Fruit fly (Drosophila melanogaster) whole organism, embryonic: ENCODE data around the gene ClpX.

Source experiments
- Ada2b ChIP-seq: fragments of 200-800 bp; sonication (Bioruptor generic); IDR thresholded peaks from 2 replicates; pipeline ENCODE4 v1.3.6; 2022; ENCODE audit warnings: missing biosample characterization, missing genetic modification characterization
- Asciz ChIP-seq: fragments of 200-800 bp; sonication (Bioruptor generic); optimal IDR thresholded peaks from 2 replicates; lab custom pipeline; 2017; ENCODE audit warnings: missing biosample characterization, mild to moderate bottlenecking, missing genetic modification characterization, missing genetic modification reagents
- Bdp1 ChIP-seq: fragments of 200-800 bp; sonication (Bioruptor generic); optimal IDR thresholded peaks from 3 replicates; lab custom pipeline; 2016; ENCODE audit warnings: missing biosample characterization, missing genetic modification characterization
- CG11093 ChIP-seq: fragments of 200-800 bp; sonication (Bioruptor generic); IDR thresholded peaks from 3 replicates; pipeline ENCODE4 v1.3.6; 2022; ENCODE audit warnings: missing biosample characterization, missing genetic modification characterization
- CG11398 ChIP-seq: fragments of 200-800 bp; sonication (Bioruptor generic); optimal IDR thresholded peaks from 2 replicates; lab custom pipeline; 2016; ENCODE audit warnings: missing biosample characterization, missing genetic modification characterization
- CG13296 ChIP-seq: fragments of 200-800 bp; sonication (Bioruptor generic); optimal IDR thresholded peaks from 3 replicates; lab custom pipeline; 2018; ENCODE audit warnings: missing biosample characterization, mild to moderate bottlenecking, missing genetic modification characterization
- CG13624 ChIP-seq: fragments of 200-800 bp; sonication (Bioruptor generic); optimal IDR thresholded peaks from 2 replicates; lab custom pipeline; 2016; ENCODE audit warnings: missing biosample characterization, missing genetic modification characterization
- CG13775 ChIP-seq: fragments of 200-800 bp; sonication (Bioruptor generic); optimal IDR thresholded peaks from 3 replicates; lab custom pipeline; 2017; ENCODE audit warnings: missing biosample characterization, mild to moderate bottlenecking, missing genetic modification characterization
- CG14965 ChIP-seq: fragments of 200-800 bp; sonication (Bioruptor generic); optimal IDR thresholded peaks from 2 replicates; lab custom pipeline; 2016; ENCODE audit warnings: missing biosample characterization, missing genetic modification characterization, borderline replicate concordance
- CG16815 ChIP-seq: fragments of 200-800 bp; sonication (Bioruptor generic); optimal IDR thresholded peaks from 3 replicates; lab custom pipeline; 2017; ENCODE audit warnings: missing biosample characterization, mild to moderate bottlenecking, missing genetic modification characterization
- CG18599 ChIP-seq: fragments of 200-800 bp; sonication (Bioruptor generic); optimal IDR thresholded peaks from 3 replicates; lab custom pipeline; 2017; ENCODE audit warnings: missing biosample characterization, missing genetic modification characterization, mild to moderate bottlenecking, moderate library complexity, missing genetic modification reagents
- CG2120 ChIP-seq: fragments of 200-800 bp; sonication (Bioruptor generic); optimal IDR thresholded peaks from 3 replicates; lab custom pipeline; 2016; ENCODE audit warnings: missing biosample characterization, missing genetic modification characterization
- CG2199 ChIP-seq: fragments of 200-800 bp; sonication (Bioruptor generic); IDR thresholded peaks from 3 replicates; pipeline ENCODE4 v1.3.6; 2022; ENCODE audit warnings: missing biosample characterization, missing genetic modification characterization
- CG31388 ChIP-seq: fragments of 200-800 bp; sonication (Bioruptor generic); optimal IDR thresholded peaks from 2 replicates; lab custom pipeline; 2016; ENCODE audit warnings: missing biosample characterization, missing genetic modification characterization
- CG3407 ChIP-seq: fragments of 200-800 bp; sonication (Bioruptor generic); optimal IDR thresholded peaks from 2 replicates; lab custom pipeline; 2018; ENCODE audit warnings: missing biosample characterization, mild to moderate bottlenecking, missing genetic modification characterization
- CG3726 ChIP-seq: fragments of 200-800 bp; sonication (Bioruptor generic); IDR thresholded peaks from 3 replicates; pipeline ENCODE4, ENCODE4 v1.3.6; 2022; ENCODE audit warnings: missing biosample characterization, missing genetic modification characterization
- CG42726 ChIP-seq: fragments of 200-800 bp; sonication (Bioruptor generic); IDR thresholded peaks from 2 replicates; pipeline ENCODE4 v1.3.6; 2022; ENCODE audit warnings: missing biosample characterization, missing genetic modification characterization; ENCODE audit not compliant: partially characterized antibody
- CG43689 ChIP-seq: fragments of 200-800 bp; sonication (Bioruptor generic); IDR thresholded peaks from 2 replicates; pipeline ENCODE4 v1.3.6; 2022; ENCODE audit warnings: missing biosample characterization, missing genetic modification characterization
- CG6791 ChIP-seq: fragments of 200-800 bp; sonication (Bioruptor generic); IDR thresholded peaks from 3 replicates; pipeline ENCODE4 v1.3.6; 2022; ENCODE audit warnings: missing biosample characterization, missing genetic modification characterization; ENCODE audit not compliant: partially characterized antibody
- CG9609 ChIP-seq: fragments of 200-800 bp; sonication (Bioruptor generic); optimal IDR thresholded peaks from 3 replicates; lab custom pipeline; 2016; ENCODE audit warnings: missing biosample characterization, missing genetic modification characterization
- D ChIP-seq, 2 experiments: fragments of 200-800 bp in 1 of 2; fragments of >200 bp in 1 of 2; sonication (Bioruptor generic) in 1 of 2; optimal IDR thresholded peaks; 2 replicates in 1 of 2; 3 replicates in 1 of 2; lab custom pipeline; 2017; ENCODE audit warnings: mild to moderate bottlenecking in 1 of 2, missing biosample characterization in 1 of 2, missing genetic modification characterization in 1 of 2, missing genetic modification reagents in 1 of 2
- D19A ChIP-seq: fragments of 200-800 bp; optimal IDR thresholded peaks from 3 replicates; lab custom pipeline; 2019; ENCODE audit warnings: missing biosample characterization, mild to moderate bottlenecking, missing genetic modification characterization, moderate library complexity
- Dfd ChIP-seq, 2 experiments: fragments of >200 bp; optimal IDR thresholded peaks; 2 replicates each; lab custom pipeline; 2017; ENCODE audit warnings: missing biosample characterization in 2 of 2, missing genetic modification characterization in 2 of 2
- HLHmδ ChIP-seq: fragments of 200-800 bp; sonication (Bioruptor generic); optimal IDR thresholded peaks from 2 replicates; lab custom pipeline; 2018; ENCODE audit warnings: missing biosample characterization, mild to moderate bottlenecking, missing genetic modification characterization, moderate library complexity
- HmgD ChIP-seq: fragments of 200-800 bp; sonication (Bioruptor generic); optimal IDR thresholded peaks from 3 replicates; lab custom pipeline; 2016; ENCODE audit warnings: missing biosample characterization, missing genetic modification characterization
- Hsf ChIP-seq: fragments of 200-800 bp; sonication (Bioruptor generic); optimal IDR thresholded peaks from 3 replicates; lab custom pipeline; 2016; ENCODE audit warnings: missing biosample characterization, missing genetic modification characterization
- Med ChIP-seq: fragments of 200-800 bp; sonication (Bioruptor generic); peaks from one replicate; lab custom pipeline; 2016; ENCODE audit warnings: missing biosample characterization, missing genetic modification characterization, mild to moderate bottlenecking, inconsistent platforms, moderate library complexity
- Side ChIP-seq: fragments of 200-800 bp; sonication (Bioruptor generic); optimal IDR thresholded peaks from 2 replicates; lab custom pipeline; 2016; ENCODE audit warnings: missing biosample characterization, missing genetic modification characterization
- Sin3A ChIP-seq: fragments of >200 bp; optimal IDR thresholded peaks from 2 replicates; lab custom pipeline; 2018
- TFAM ChIP-seq: fragments of 200-800 bp; sonication (Bioruptor generic); optimal IDR thresholded peaks from 2 replicates; lab custom pipeline; 2017; ENCODE audit warnings: missing biosample characterization, missing genetic modification characterization, inconsistent platforms
- Xrp1 ChIP-seq: fragments of 200-800 bp; sonication (Bioruptor generic); IDR thresholded peaks from 2 replicates; pipeline ENCODE4 v1.3.6; 2022; ENCODE audit warnings: missing biosample characterization, missing genetic modification characterization
- chinmo ChIP-seq: fragments of 200-800 bp; sonication (Bioruptor generic); IDR thresholded peaks from 4 replicates; pipeline ENCODE4 v1.3.6; 2022; ENCODE audit warnings: missing biosample characterization, missing genetic modification characterization; ENCODE audit not compliant: partially characterized antibody
- chm ChIP-seq: fragments of 200-800 bp; sonication (Bioruptor generic); IDR thresholded peaks from 2 replicates; pipeline ENCODE4 v1.3.6; 2022; ENCODE audit warnings: missing biosample characterization, missing genetic modification characterization
- ci ChIP-seq: fragments of 200-800 bp; sonication (Bioruptor generic); IDR thresholded peaks from 3 replicates; pipeline ENCODE4 v1.3.6; 2022; ENCODE audit warnings: missing biosample characterization, missing genetic modification characterization
- crol ChIP-seq: fragments of 200-800 bp; sonication (Bioruptor generic); IDR thresholded peaks from 2 replicates; pipeline ENCODE4 v1.3.6; 2022; ENCODE audit warnings: missing biosample characterization, missing genetic modification characterization
- dmrt99B ChIP-seq: fragments of 200-800 bp; sonication (Bioruptor generic); optimal IDR thresholded peaks from 2 replicates; lab custom pipeline; 2018; ENCODE audit warnings: missing biosample characterization, mild to moderate bottlenecking, missing genetic modification characterization, moderate library complexity
- fd102C ChIP-seq: fragments of 200-800 bp; sonication (Bioruptor generic); optimal IDR thresholded peaks from 2 replicates; lab custom pipeline; 2018; ENCODE audit warnings: missing biosample characterization, mild to moderate bottlenecking, missing genetic modification characterization, moderate library complexity
- fu2 ChIP-seq: fragments of 200-800 bp; sonication (Bioruptor generic); optimal IDR thresholded peaks from 2 replicates; lab custom pipeline; 2016; ENCODE audit warnings: missing biosample characterization, missing genetic modification characterization
- grn ChIP-seq: fragments of 200-800 bp; sonication (Bioruptor generic); optimal IDR thresholded peaks from 3 replicates; lab custom pipeline; 2017; ENCODE audit warnings: missing biosample characterization, missing genetic modification characterization
- gro ChIP-seq: fragments of 200-800 bp; sonication (Bioruptor generic); optimal IDR thresholded peaks from 2 replicates; lab custom pipeline; 2016; ENCODE audit warnings: missing biosample characterization, missing genetic modification characterization
- gsb ChIP-seq: fragments of 200-800 bp; sonication (Bioruptor generic); IDR thresholded peaks from 2 replicates; pipeline ENCODE4 v1.3.6; 2022; ENCODE audit warnings: missing biosample characterization, missing genetic modification characterization
- lov ChIP-seq, 2 experiments: fragments of 200-800 bp in 1 of 2; fragments of >200 bp in 1 of 2; sonication (Bioruptor generic) in 1 of 2; IDR thresholded peaks in 1 of 2; optimal IDR thresholded peaks in 1 of 2; 2 replicates in 1 of 2; 3 replicates in 1 of 2; pipeline versions ENCODE4 v1.3.6 to Lab custom; 2017 to 2022; ENCODE audit warnings: missing biosample characterization in 1 of 2, missing genetic modification characterization in 1 of 2
- mirr ChIP-seq: fragments of 200-800 bp; sonication (Bioruptor generic); optimal IDR thresholded peaks from 3 replicates; lab custom pipeline; 2018; ENCODE audit warnings: missing biosample characterization, mild to moderate bottlenecking, missing genetic modification characterization
- odd ChIP-seq: fragments of 200-800 bp; sonication (Bioruptor generic); optimal IDR thresholded peaks from 2 replicates; lab custom pipeline; 2017; ENCODE audit warnings: missing biosample characterization, mild to moderate bottlenecking, missing genetic modification characterization
- org-1 ChIP-seq: fragments of 200-800 bp; sonication (Bioruptor generic); optimal IDR thresholded peaks from 2 replicates; lab custom pipeline; 2017; ENCODE audit warnings: missing biosample characterization, missing genetic modification characterization
- otp ChIP-seq: fragments of 200-800 bp; sonication (Bioruptor generic); IDR thresholded peaks from 3 replicates; pipeline ENCODE4, ENCODE4 v1.3.6; 2022; ENCODE audit warnings: missing biosample characterization, missing genetic modification characterization
- row ChIP-seq: fragments of 200-800 bp; sonication (Bioruptor generic); IDR thresholded peaks from 3 replicates; pipeline ENCODE4 v1.3.6; 2022; ENCODE audit warnings: missing biosample characterization, missing genetic modification characterization
- ttk ChIP-seq: fragments of 200-800 bp; sonication (Bioruptor generic); IDR thresholded peaks from 2 replicates; pipeline ENCODE4 v2.1.2; 2022; ENCODE audit warnings: missing biosample characterization, missing genetic modification characterization
- vnd ChIP-seq: fragments of 200-800 bp; sonication (Bioruptor generic); IDR thresholded peaks from 3 replicates; pipeline ENCODE4 v1.3.6; 2022; ENCODE audit warnings: missing biosample characterization, missing genetic modification characterization; ENCODE audit not compliant: partially characterized antibody

Gene ClpX

dm6 chr3R:19858017-19858659 lies 45.4 kb downstream of the ClpX start (continued):
- no peak for TF ChIP-seq row
- TF ChIP-seq Side: peak; percentile 43
- TF ChIP-seq CG42726: no peak
- TF ChIP-seq gsb (GFP tag; lab: Robert Waterston, UW): no peak
- no peak for TF ChIP-seq Bdp1 (GFP tag; lab: Kevin White, UChicago)
- no peak for TF ChIP-seq Dfd (GFP tag; optimal IDR thresholded peaks at IDR 0.05; lab: Kevin White, UChicago)
- peak; percentile 92 for TF ChIP-seq Med (GFP tag; lab: Kevin White, UChicago)
- peak; percentile 81 for TF ChIP-seq CG18599
- no peak for TF ChIP-seq lov (optimal IDR thresholded peaks at IDR 0.05; lab: Kevin White, UChicago)
- TF ChIP-seq lov (GFP tag; IDR thresholded peaks at IDR 0.05; lab: Robert Waterston, UW): 0 out of 3 replicates have a peak, but pooled peaks have one; percentile 11
- peak; percentile 62 for TF ChIP-seq CG2120 (GFP tag; lab: Kevin White, UChicago)
- no peak for TF ChIP-seq D (optimal IDR thresholded peaks at IDR 0.05; lab: Kevin White, UChicago)
- peak; percentile 10 for TF ChIP-seq D (GFP tag; optimal IDR thresholded peaks at IDR 0.05; lab: Kevin White, UChicago)
- TF ChIP-seq CG13775 (GFP tag; lab: Kevin White, UChicago): no peak
- peak; percentile 46 for TF ChIP-seq Xrp1
- peak; percentile 26 for TF ChIP-seq Asciz (GFP tag; lab: Kevin White, UChicago)
- TF ChIP-seq CG31388 (GFP tag; lab: Kevin White, UChicago): no peak
- TF ChIP-seq chinmo: 0 out of 4 replicates have a peak, but pooled peaks have one; percentile 51
- TF ChIP-seq CG9609 (GFP tag; lab: Kevin White, UChicago): peak; percentile 18
- TF ChIP-seq CG3726: no peak
- peak; percentile 44 for TF ChIP-seq org-1
- no peak for TF ChIP-seq CG16815 (GFP tag; lab: Kevin White, UChicago)
- TF ChIP-seq CG14965: no peak
- TF ChIP-seq CG3407 (GFP tag; lab: Kevin White, UChicago): peak; percentile 29
- TF ChIP-seq CG13296 (GFP tag; lab: Kevin White, UChicago): peak; percentile 29
- TF ChIP-seq odd (GFP tag; lab: Kevin White, UChicago): peak; percentile 3
- no peak for TF ChIP-seq ttk (GFP tag; lab: Robert Waterston, UW)
- no peak for TF ChIP-seq CG43689 (GFP tag; lab: Robert Waterston, UW)
- no peak for TF ChIP-seq CG11093 (GFP tag; lab: Robert Waterston, UW)
- no peak for TF ChIP-seq TFAM
- no peak for TF ChIP-seq Sin3A (lab: Kevin White, UChicago)
- peak; percentile 0 for TF ChIP-seq D19A (tag; lab: Kevin White, UChicago)
- TF ChIP-seq HLHmδ (GFP tag; lab: Kevin White, UChicago): no peak
- TF ChIP-seq dmrt99B (tag; lab: Kevin White, UChicago): no peak
- TF ChIP-seq vnd (GFP tag; lab: Robert Waterston, UW): no peak
- TF ChIP-seq otp: 0 out of 3 replicates have a peak, but pooled peaks have one; percentile 31
- TF ChIP-seq chm (GFP tag; lab: Robert Waterston, UW): peak; percentile 61
- no peak for TF ChIP-seq Ada2b (GFP tag; lab: Robert Waterston, UW)
- peak; percentile 8 for TF ChIP-seq gro
- TF ChIP-seq ci: peak; percentile 46; the same call in 1 of the 3 replicates
- TF ChIP-seq CG11398: no peak
- TF ChIP-seq CG2199 (GFP tag; lab: Robert Waterston, UW): 0 out of 3 replicates have a peak, but pooled peaks have one; percentile 40
- no peak for TF ChIP-seq fd102C
- TF ChIP-seq crol (GFP tag; lab: Robert Waterston, UW): no peak
- no peak for TF ChIP-seq fu2
- TF ChIP-seq CG6791 (GFP tag; lab: Robert Waterston, UW): no peak
- TF ChIP-seq HmgD (GFP tag; lab: Kevin White, UChicago): no peak
- peak; percentile 34 for TF ChIP-seq grn (GFP tag; lab: Kevin White, UChicago)
- TF ChIP-seq mirr (GFP tag; lab: Kevin White, UChicago): peak; percentile 48
- TF ChIP-seq Hsf (GFP tag; lab: Kevin White, UChicago): no peak
- TF ChIP-seq CG13624 (GFP tag; lab: Kevin White, UChicago): peak; percentile 25
